Fruit fly (Drosophila melanogaster) whole organism, prepupa: ENCODE measurements around the gene CG12118.

Source experiments
- CG16779 ChIP-seq: fragments of 200-800 bp; sonication (Bioruptor generic); optimal IDR thresholded peaks from 3 replicates; lab custom pipeline; 2017; ENCODE audit warnings: missing biosample characterization, mild to moderate bottlenecking, missing genetic modification characterization
- CG34406 ChIP-seq: fragments of 200-800 bp; sonication (Bioruptor generic); optimal IDR thresholded peaks from 3 replicates; lab custom pipeline; 2016; ENCODE audit warnings: missing biosample characterization, missing genetic modification characterization
- CG6854 ChIP-seq: fragments of 200-800 bp; sonication (Bioruptor generic); optimal IDR thresholded peaks from 2 replicates; lab custom pipeline; 2017; ENCODE audit warnings: missing biosample characterization, mild to moderate bottlenecking, missing genetic modification characterization
- Eip78C ChIP-seq: fragments of 200-800 bp; sonication (Bioruptor generic); peaks from one replicate; lab custom pipeline; 2016; ENCODE audit warnings: missing biosample characterization, missing genetic modification characterization
- Gug ChIP-seq: fragments of 200-800 bp; sonication (Bioruptor generic); IDR thresholded peaks from 2 replicates; pipeline ENCODE4 v1.3.6; 2022; ENCODE audit warnings: missing biosample characterization, missing genetic modification characterization
- Lpt ChIP-seq: fragments of 200-800 bp; sonication (Bioruptor generic); optimal IDR thresholded peaks from 3 replicates; lab custom pipeline; 2016; ENCODE audit warnings: missing biosample characterization, missing genetic modification characterization
- OdsH ChIP-seq: fragments of 200-800 bp; sonication (Bioruptor generic); optimal IDR thresholded peaks from 3 replicates; lab custom pipeline; 2016; ENCODE audit warnings: missing biosample characterization, missing genetic modification characterization
- Sox14 ChIP-seq: fragments of 200-800 bp; sonication (Bioruptor generic); optimal IDR thresholded peaks from 3 replicates; lab custom pipeline; 2016; ENCODE audit warnings: missing biosample characterization, missing genetic modification characterization
- achi ChIP-seq: fragments of 200-800 bp; sonication (Bioruptor generic); optimal IDR thresholded peaks from 3 replicates; lab custom pipeline; 2016; ENCODE audit warnings: missing biosample characterization, missing genetic modification characterization
- eg ChIP-seq: fragments of 200-800 bp; sonication (Bioruptor generic); IDR thresholded peaks from 3 replicates; pipeline ENCODE4 v1.3.6; 2022; ENCODE audit warnings: missing biosample characterization, missing genetic modification characterization
- vri ChIP-seq: fragments of 200-800 bp; sonication (Bioruptor generic); optimal IDR thresholded peaks from 3 replicates; lab custom pipeline; 2016; ENCODE audit warnings: missing biosample characterization, mild to moderate bottlenecking, missing genetic modification characterization

DNA sequence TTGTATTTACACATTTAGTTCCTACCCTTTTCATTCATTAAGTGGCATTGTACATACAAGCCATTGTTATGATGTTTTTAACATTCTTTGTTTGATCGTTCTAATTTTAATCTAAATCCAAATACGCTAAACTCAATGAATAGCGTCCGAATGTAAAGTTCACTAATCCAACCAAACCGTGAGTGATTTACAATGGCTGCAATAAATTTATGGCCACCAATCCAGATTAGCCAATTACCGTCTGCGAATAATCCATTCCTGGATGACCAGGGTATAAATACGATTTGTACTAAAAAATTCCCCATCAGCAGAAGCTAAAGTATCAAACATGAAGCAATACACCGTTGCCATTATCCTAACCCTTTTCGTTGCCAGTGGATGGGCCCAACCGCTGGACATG, 4.9 kb downstream of the CG12118 start, which contains the start of gene CG12057:
- TF ChIP-seq Gug (GFP tag; lab: Robert Waterston, UW) (no peak), CG34406 (GFP tag; lab: Kevin White, UChicago) (no peak), eg (GFP tag; lab: Robert Waterston, UW) (no peak), vri (GFP tag; lab: Kevin White, UChicago) (no peak), Sox14 (GFP tag; lab: Kevin White, UChicago) (no peak), CG6854 (GFP tag; lab: Kevin White, UChicago) (no peak), achi (GFP tag; lab: Kevin White, UChicago) (no peak), CG16779 (no peak), Lpt (GFP tag; lab: Kevin White, UChicago) (no peak), OdsH (GFP tag; lab: Kevin White, UChicago) (no peak), Eip78C (no peak)
